Worm (Caenorhabditis elegans): Measurements from ENCODE around the gene rpl-20.

Gene rpl-20

ce11 chrIV:4748408-4749105, 1.0 kb downstream of the rpl-20 start, which contains the start of gene cyc-2.1:
cyc-2.1 (minus strand) TSS chrIV:4749012.
- peak; percentile 66 for TF ChIP-seq nfya-1 (tag; optimal IDR thresholded peaks at IDR 0.05; ENCODE audit: insufficient read depth)
- TF ChIP-seq ama-1 (optimal IDR thresholded peaks at IDR 0.05) = peak; percentile 84
- peak; percentile 61 for TF ChIP-seq nhr-77 (tag; optimal IDR thresholded peaks at IDR 0.05)
- TF ChIP-seq elt-2 (tag; optimal IDR thresholded peaks at IDR 0.05) = peak; percentile 73
- TF ChIP-seq lin-15B (tag; optimal IDR thresholded peaks at IDR 0.05) = peak; percentile 83
- peak; percentile 10 for TF ChIP-seq jun-1 (tag; optimal IDR thresholded peaks at IDR 0.05)
- TF ChIP-seq nhr-25 (tag; optimal IDR thresholded peaks at IDR 0.05) = peak; percentile 62
- TF ChIP-seq lsy-12 (tag; optimal IDR thresholded peaks at IDR 0.05) = peak; percentile 68
- peak; percentile 18 for TF ChIP-seq skn-1 (tag; optimal IDR thresholded peaks at IDR 0.05)
- peak; percentile 47 for TF ChIP-seq ceh-28 (tag; optimal IDR thresholded peaks at IDR 0.05)
- TF ChIP-seq pha-4 (tag; optimal IDR thresholded peaks at IDR 0.05) = peak; percentile 54
- TF ChIP-seq fos-1 (tag; optimal IDR thresholded peaks at IDR 0.05) = peak; percentile 47
- no peak for TF ChIP-seq ztf-11 (tag; optimal IDR thresholded peaks at IDR 0.05)
- no peak for TF ChIP-seq ceh-9 (tag; optimal IDR thresholded peaks at IDR 0.05)
- no peak for TF ChIP-seq ceh-16 (tag; optimal IDR thresholded peaks at IDR 0.05)
- TF ChIP-seq fkh-2 (tag; optimal IDR thresholded peaks at IDR 0.05) = no peak
- peak; percentile 69 for TF ChIP-seq aly-2 (tag; optimal IDR thresholded peaks at IDR 0.05)
- peak; percentile 38 for TF ChIP-seq nhr-23 (tag; optimal IDR thresholded peaks at IDR 0.05)
- TF ChIP-seq fkh-10 (GFP tag; optimal IDR thresholded peaks at IDR 0.05) = no peak
- TF ChIP-seq hmg-11 (tag; optimal IDR thresholded peaks at IDR 0.05) = peak; percentile 82
- TF ChIP-seq lin-39 (tag; optimal IDR thresholded peaks at IDR 0.05) = peak; percentile 4
- peak; percentile 67 for TF ChIP-seq R02D3.7 (tag; optimal IDR thresholded peaks at IDR 0.05)
- TF ChIP-seq pqm-1 (tag; optimal IDR thresholded peaks at IDR 0.05) = peak; percentile 70

ce11 chrIV:4747553-4747952, 2.0 kb downstream of the rpl-20 start, which contains the start of gene tctn-1:
tctn-1 (minus strand) TSS chrIV:4747832.
- peak; percentile 36 for TF ChIP-seq R02D3.7 (tag; optimal IDR thresholded peaks at IDR 0.05)
- no peak for TF ChIP-seq fkh-10 (GFP tag; optimal IDR thresholded peaks at IDR 0.05)
- no peak for TF ChIP-seq ztf-11 (tag; optimal IDR thresholded peaks at IDR 0.05)
- no peak for TF ChIP-seq zag-1 (tag; optimal IDR thresholded peaks at IDR 0.05)
- TF ChIP-seq mml-1 (tag; optimal IDR thresholded peaks at IDR 0.05) = no peak
- no peak for TF ChIP-seq daf-12 (tag; optimal IDR thresholded peaks at IDR 0.05)
- TF ChIP-seq ama-1 (optimal IDR thresholded peaks at IDR 0.05) = peak; percentile 65
- no peak for TF ChIP-seq unc-39 (tag; optimal IDR thresholded peaks at IDR 0.05)
- peak; percentile 16 for TF ChIP-seq lin-15B (tag; optimal IDR thresholded peaks at IDR 0.05)
- no peak for TF ChIP-seq nhr-28 (tag; optimal IDR thresholded peaks at IDR 0.05)
- no peak for TF ChIP-seq sea-2 (GFP tag; optimal IDR thresholded peaks at IDR 0.05)
- TF ChIP-seq tbx-2 (tag; optimal IDR thresholded peaks at IDR 0.05) = no peak
- no peak for TF ChIP-seq ZK546.5 (tag; optimal IDR thresholded peaks at IDR 0.05)
- no peak for TF ChIP-seq fos-1 (tag; optimal IDR thresholded peaks at IDR 0.05)
- TF ChIP-seq nhr-43 (tag; optimal IDR thresholded peaks at IDR 0.05; ENCODE audit: poor library complexity, severe bottlenecking) = no peak
- TF ChIP-seq jun-1 (tag; optimal IDR thresholded peaks at IDR 0.05) = no peak
- TF ChIP-seq nhr-25 (tag; optimal IDR thresholded peaks at IDR 0.05) = no peak
- TF ChIP-seq nfya-1 (tag; optimal IDR thresholded peaks at IDR 0.05; ENCODE audit: insufficient read depth) = peak; percentile 24
- TF ChIP-seq egl-27 (tag; optimal IDR thresholded peaks at IDR 0.05) = no peak
- no peak for TF ChIP-seq nhr-23 (tag; optimal IDR thresholded peaks at IDR 0.05)
- no peak for TF ChIP-seq egl-5 (tag; optimal IDR thresholded peaks at IDR 0.05)
- no peak for TF ChIP-seq nhr-237 (tag; optimal IDR thresholded peaks at IDR 0.05)
- no peak for TF ChIP-seq hmg-11 (tag; optimal IDR thresholded peaks at IDR 0.05)
- TF ChIP-seq aly-2 (tag; optimal IDR thresholded peaks at IDR 0.05) = no peak
- no peak for TF ChIP-seq elt-3 (tag; optimal IDR thresholded peaks at IDR 0.05)
- no peak for TF ChIP-seq ceh-16 (tag; optimal IDR thresholded peaks at IDR 0.05)

ce11 chrIV:4745422-4745821, 4.2 kb downstream of the rpl-20 start, which contains the start of gene timm-17B.1:
timm-17B.1 (minus strand) TSS chrIV:4745492.
- TF ChIP-seq unc-62 (GFP tag; optimal IDR thresholded peaks at IDR 0.05) (no peak), ceh-16 (tag; optimal IDR thresholded peaks at IDR 0.05) (no peak), nhr-25 (tag; optimal IDR thresholded peaks at IDR 0.05) (peak; percentile 13), nhr-237 (tag; optimal IDR thresholded peaks at IDR 0.05) (no peak), mml-1 (tag; optimal IDR thresholded peaks at IDR 0.05) (no peak), lin-39 (tag; optimal IDR thresholded peaks at IDR 0.05) (no peak), egl-5 (tag; optimal IDR thresholded peaks at IDR 0.05) (no peak), ztf-4 (tag; optimal IDR thresholded peaks at IDR 0.05) (no peak), snpc-4 (tag; optimal IDR thresholded peaks at IDR 0.05) (peak; percentile 29), zag-1 (tag; optimal IDR thresholded peaks at IDR 0.05) (no peak), nhr-28 (tag; optimal IDR thresholded peaks at IDR 0.05) (no peak), daf-12 (tag; optimal IDR thresholded peaks at IDR 0.05) (no peak), ceh-9 (tag; optimal IDR thresholded peaks at IDR 0.05) (no peak), nhr-12 (tag; optimal IDR thresholded peaks at IDR 0.05) (no peak), nhr-23 (tag; optimal IDR thresholded peaks at IDR 0.05) (peak; percentile 66), nfya-1 (tag; optimal IDR thresholded peaks at IDR 0.05; ENCODE audit: insufficient read depth) (peak; percentile 81), nhr-76 (tag; optimal IDR thresholded peaks at IDR 0.05) (no peak), fos-1 (tag; optimal IDR thresholded peaks at IDR 0.05) (no peak), lin-15B (tag; optimal IDR thresholded peaks at IDR 0.05) (peak; percentile 76), fkh-2 (tag; optimal IDR thresholded peaks at IDR 0.05) (no peak), elt-3 (tag; optimal IDR thresholded peaks at IDR 0.05) (no peak), ceh-82 (tag; optimal IDR thresholded peaks at IDR 0.05) (no peak), nhr-43 (tag; optimal IDR thresholded peaks at IDR 0.05; ENCODE audit: poor library complexity, severe bottlenecking) (peak; percentile 75), aly-2 (tag; optimal IDR thresholded peaks at IDR 0.05) (no peak), elt-2 (tag; optimal IDR thresholded peaks at IDR 0.05) (peak; percentile 25), sea-2 (GFP tag; optimal IDR thresholded peaks at IDR 0.05) (no peak), nhr-77 (tag; optimal IDR thresholded peaks at IDR 0.05) (no peak), nhr-11 (tag; optimal IDR thresholded peaks at IDR 0.05) (no peak), nhr-67 (tag; optimal IDR thresholded peaks at IDR 0.05) (no peak), fkh-10 (GFP tag; optimal IDR thresholded peaks at IDR 0.05) (no peak), R02D3.7 (tag; optimal IDR thresholded peaks at IDR 0.05) (peak; percentile 73)

Data from whole organism, L3 larva.